Worm (Caenorhabditis elegans) whole organism, L4 larva: ENCODE results near the gene pat-9.

Experiments used
- Y105C5A.15 ChIP-seq: fragments of 200-800 bp; sonication (Bioruptor generic); IDR thresholded peaks from 2 replicates; pipeline ENCODE4 v1.3.6; 2022; ENCODE audit warnings: missing genetic modification characterization, missing compliant biosample characterization
- ZK337.2 ChIP-seq: fragments of 200-800 bp; sonication (Bioruptor generic); IDR thresholded peaks from 2 replicates; pipeline ENCODE4 v1.3.6; 2022; ENCODE audit warnings: missing genetic modification reagents, missing genetic modification characterization, missing compliant biosample characterization
- aha-1 ChIP-seq: fragments of 150-350 bp; peaks from one replicate; lab custom pipeline; 2014; ENCODE audit warnings: missing biosample characterization, missing genetic modification characterization
- arid-1 ChIP-seq: fragments of 200-800 bp; sonication (Bioruptor generic); conservative IDR thresholded peaks from 2 replicates; pipeline ENCODE4 v1.3.6; 2022; ENCODE audit warnings: missing genetic modification reagents, missing genetic modification characterization, missing compliant biosample characterization
- attf-4 ChIP-seq: sonication (generic microtip); optimal IDR thresholded peaks from 3 replicates; lab custom pipeline; 2017; ENCODE audit warnings: missing biosample characterization, missing genetic modification characterization
- ceh-44 ChIP-seq: fragments of 200-800 bp; sonication (Bioruptor generic); IDR thresholded peaks from 2 replicates; pipeline ENCODE4 v1.3.6; 2022; ENCODE audit warnings: missing genetic modification reagents, missing genetic modification characterization, missing compliant biosample characterization
- ces-1 ChIP-seq: fragments of 150-350 bp; sonication (generic microtip); optimal IDR thresholded peaks from 4 replicates; lab custom pipeline; 2014; ENCODE audit warnings: missing biosample characterization, missing genetic modification reagents, missing genetic modification characterization
- cey-2 ChIP-seq: sonication (generic microtip); optimal IDR thresholded peaks from 3 replicates; lab custom pipeline; 2017; ENCODE audit warnings: missing genetic modification characterization, mild to moderate bottlenecking, missing compliant biosample characterization, antibody characterized with exemption, borderline replicate concordance; ENCODE audit not compliant: insufficient read depth
- ctbp-1 ChIP-seq: fragments of 200-800 bp; sonication (Bioruptor generic); IDR thresholded peaks from 2 replicates; pipeline ENCODE4 v1.3.6; 2022; ENCODE audit warnings: missing genetic modification reagents, missing genetic modification characterization, missing compliant biosample characterization
- daf-19 ChIP-seq: fragments of 200-800 bp; sonication (Bioruptor generic); conservative IDR thresholded peaks from 2 replicates; pipeline ENCODE4 v1.3.6; 2022; ENCODE audit warnings: missing genetic modification characterization, missing compliant biosample characterization
- dmd-6 ChIP-seq: fragments of 200-800 bp; sonication (Bioruptor generic); IDR thresholded peaks from 2 replicates; pipeline ENCODE4 v1.3.6; 2022; ENCODE audit warnings: missing genetic modification reagents, missing genetic modification characterization, missing compliant biosample characterization
- dve-1 ChIP-seq: sonication (generic microtip); optimal IDR thresholded peaks from 2 replicates; lab custom pipeline; 2017; ENCODE audit warnings: antibody characterized with exemption, mild to moderate bottlenecking, missing genetic modification characterization, missing compliant biosample characterization; ENCODE audit not compliant: insufficient read depth
- fkh-10 ChIP-seq: fragments of 150-350 bp; optimal IDR thresholded peaks from 2 replicates; lab custom pipeline; 2014; ENCODE audit warnings: missing biosample characterization, missing genetic modification reagents, missing genetic modification characterization
- hlh-11 ChIP-seq: fragments of 200-800 bp; sonication (Bioruptor generic); optimal IDR thresholded peaks from 2 replicates; lab custom pipeline; 2018; ENCODE audit warnings: mild to moderate bottlenecking, missing genetic modification characterization, missing compliant biosample characterization
- hlh-30 ChIP-seq: sonication (generic microtip); optimal IDR thresholded peaks from 2 replicates; lab custom pipeline; 2017; ENCODE audit warnings: antibody characterized with exemption, mild to moderate bottlenecking, missing genetic modification characterization, missing compliant biosample characterization; ENCODE audit not compliant: insufficient read depth
- lim-7 ChIP-seq: fragments of 200-800 bp; sonication (Bioruptor generic); IDR thresholded peaks from 2 replicates; pipeline ENCODE4 v1.3.6; 2022; ENCODE audit warnings: missing genetic modification characterization, missing compliant biosample characterization
- lin-1 ChIP-seq: fragments of 200-800 bp; sonication (Bioruptor generic); IDR thresholded peaks from 2 replicates; pipeline ENCODE4 v1.3.6; 2022; ENCODE audit warnings: missing genetic modification reagents, missing genetic modification characterization, missing compliant biosample characterization
- lin-13 ChIP-seq: fragments of 150-350 bp; optimal IDR thresholded peaks from 2 replicates; lab custom pipeline; 2014; ENCODE audit warnings: missing biosample characterization, missing genetic modification reagents, missing genetic modification characterization
- lin-15B ChIP-seq: fragments of 150-350 bp; sonication (generic microtip); optimal IDR thresholded peaks from 3 replicates; lab custom pipeline; 2014; ENCODE audit warnings: missing biosample characterization, missing genetic modification characterization
- mdl-1 ChIP-seq, 2 experiments: fragments of 150-350 bp in 1 of 2; sonication (generic microtip) in 1 of 2; optimal IDR thresholded peaks; 2 replicates each; lab custom pipeline; 2014 to 2017; ENCODE audit warnings: missing biosample characterization in 2 of 2, missing genetic modification characterization in 2 of 2
- mxl-2 ChIP-seq: fragments of 200-800 bp; sonication (Bioruptor generic); conservative IDR thresholded peaks from 2 replicates; pipeline ENCODE4 v1.3.6; 2022; ENCODE audit warnings: missing genetic modification reagents, missing genetic modification characterization, missing compliant biosample characterization
- mxl-3 ChIP-seq: fragments of 200-800 bp; sonication (Bioruptor generic); optimal IDR thresholded peaks from 2 replicates; lab custom pipeline; 2018; ENCODE audit warnings: mild to moderate bottlenecking, missing genetic modification characterization, missing compliant biosample characterization
- nhr-237 ChIP-seq: sonication (generic microtip); optimal IDR thresholded peaks from 2 replicates; lab custom pipeline; 2017; ENCODE audit warnings: missing biosample characterization, missing genetic modification characterization
- nhr-25 ChIP-seq: sonication (generic microtip); optimal IDR thresholded peaks from 2 replicates; lab custom pipeline; 2017; ENCODE audit warnings: missing genetic modification characterization, mild to moderate bottlenecking, missing compliant biosample characterization, antibody characterized with exemption, moderate library complexity, borderline replicate concordance; ENCODE audit not compliant: insufficient read depth
- nhr-28 ChIP-seq: fragments of 150-350 bp; optimal IDR thresholded peaks from 2 replicates; lab custom pipeline; 2014; ENCODE audit warnings: missing biosample characterization, missing genetic modification characterization
- pqm-1 ChIP-seq: sonication (generic microtip); optimal IDR thresholded peaks from 2 replicates; lab custom pipeline; 2017; ENCODE audit warnings: missing biosample characterization, missing genetic modification characterization
- rbr-2 ChIP-seq: sonication (generic microtip); optimal IDR thresholded peaks from 2 replicates; lab custom pipeline; 2016; ENCODE audit warnings: missing genotype, missing genetic modification characterization, missing compliant biosample characterization
- set-16 ChIP-seq: fragments of 200-800 bp; sonication (Bioruptor generic); IDR thresholded peaks from 2 replicates; pipeline ENCODE4 v1.3.6; 2022; ENCODE audit warnings: missing genetic modification reagents, missing genetic modification characterization, missing compliant biosample characterization
- skn-1 ChIP-seq: fragments of 150-350 bp; optimal IDR thresholded peaks from 2 replicates; lab custom pipeline; 2014; ENCODE audit warnings: missing biosample characterization, missing genetic modification characterization
- unc-39 ChIP-seq: sonication (generic microtip); optimal IDR thresholded peaks from 2 replicates; lab custom pipeline; 2017; ENCODE audit warnings: missing biosample characterization, missing genetic modification characterization
- unc-62 ChIP-seq, 3 experiments: fragments of 150-350 bp in 1 of 3; sonication (generic microtip); optimal IDR thresholded peaks in 2 of 3; peaks in 1 of 3; 1 replicate in 1 of 3; 2 replicates in 2 of 3; lab custom pipeline; 2014 to 2017; ENCODE audit warnings: missing biosample characterization in 3 of 3, missing genetic modification characterization in 3 of 3, missing genetic modification reagents in 3 of 3, missing genotype in 1 of 3
- zag-1 ChIP-seq: fragments of 150-350 bp; optimal IDR thresholded peaks from 2 replicates; lab custom pipeline; 2014; ENCODE audit warnings: missing biosample characterization, missing genetic modification characterization

pat-9 gene

ce11 chrX:16536230-16536940 is at the start of gene pat-9:
Gene pat-9 (plus strand): TSS chrX:16536890.
- peak; percentile 80 for TF ChIP-seq set-16 (GFP tag; lab: Robert Waterston, UW)
- no peak for TF ChIP-seq unc-39
- TF ChIP-seq zag-1 (tag; lab: Kevin White, UChicago), result no peak
- TF ChIP-seq arid-1 (GFP tag; lab: Robert Waterston, UW), result no peak
- no peak for TF ChIP-seq daf-19 (GFP tag; lab: Robert Waterston, UW)
- TF ChIP-seq ceh-44 (GFP tag; lab: Robert Waterston, UW), result no peak
- TF ChIP-seq lin-15B (tag; lab: Kevin White, UChicago), result no peak
- no peak for TF ChIP-seq hlh-11

ce11 chrX:16487068-16487658 is 49.5 kb upstream of the pat-9 start, which contains the start of gene cah-3:
Gene cah-3 (plus strand): TSS chrX:16487481.
- TF ChIP-seq attf-4 (tag; lab: Kevin White, UChicago), result no peak
- peak in 1 of 2 experiments; percentile 26 for TF ChIP-seq mdl-1 (tag; optimal IDR thresholded peaks at IDR 0.05; lab: Kevin White, UChicago)
- TF ChIP-seq unc-62 (GFP tag; optimal IDR thresholded peaks at IDR 0.05 in 1 of 2; lab: Kevin White, UChicago), result peak in 1 of 2 experiments; percentile 45
- no peak for TF ChIP-seq unc-62 (tag; optimal IDR thresholded peaks at IDR 0.05; lab: Kevin White, UChicago)
- TF ChIP-seq hlh-30, result no peak
- peak; percentile 2 for TF ChIP-seq ces-1 (GFP tag; lab: Kevin White, UChicago)
- TF ChIP-seq aha-1, result peak; percentile 30
- peak; percentile 43 for TF ChIP-seq nhr-28 (tag; lab: Kevin White, UChicago)
- peak; percentile 48; the same call in 1 of the 2 replicates for TF ChIP-seq lin-1 (GFP tag; lab: Robert Waterston, UW)
- TF ChIP-seq skn-1 (tag; lab: Kevin White, UChicago), result no peak
- 0 out of 2 replicates have a peak, but pooled peaks have one; percentile 38 for TF ChIP-seq ctbp-1
- peak; percentile 76 for TF ChIP-seq pqm-1 (tag; lab: Kevin White, UChicago)
- peak; percentile 84 for TF ChIP-seq dmd-6 (GFP tag; lab: Robert Waterston, UW)
- TF ChIP-seq lin-13 (GFP tag; lab: Kevin White, UChicago), result no peak

ce11 chrX:16490753-16491152 is 45.9 kb upstream of the pat-9 start:
- TF ChIP-seq Y105C5A.15 (GFP tag; lab: Robert Waterston, UW), result no peak
- no peak for TF ChIP-seq lim-7 (GFP tag; lab: Robert Waterston, UW)
- no peak for TF ChIP-seq nhr-237 (tag; lab: Kevin White, UChicago)
- no peak for TF ChIP-seq nhr-25 (tag; lab: Kevin White, UChicago)
- peak in 1 of 2 experiments; percentile 90 for TF ChIP-seq unc-62 (GFP tag; optimal IDR thresholded peaks at IDR 0.05 in 1 of 2; lab: Kevin White, UChicago)
- TF ChIP-seq unc-62 (tag; optimal IDR thresholded peaks at IDR 0.05; lab: Kevin White, UChicago), result no peak
- TF ChIP-seq ZK337.2 (GFP tag; lab: Robert Waterston, UW), result no peak
- TF ChIP-seq rbr-2 (tag; lab: Kevin White, UChicago), result no peak
- no peak for TF ChIP-seq mxl-2
- TF ChIP-seq mxl-3, result no peak

- TF ChIP-seq dve-1, result no peak
- TF ChIP-seq unc-62 (GFP tag; optimal IDR thresholded peaks at IDR 0.05 in 1 of 2; lab: Kevin White, UChicago), result peak in 1 of 2 experiments; percentile 23
- TF ChIP-seq unc-62 (tag; optimal IDR thresholded peaks at IDR 0.05; lab: Kevin White, UChicago), result no peak
Observed at ce11 chrX:16494630-16495029, 42.1 kb upstream of the pat-9 start, which contains the start of gene K05G3.2. Gene K05G3.2 (plus strand): TSS chrX:16494930.

- TF ChIP-seq daf-19 (GFP tag; lab: Robert Waterston, UW), result no peak
- peak; percentile 12 for TF ChIP-seq aha-1
- TF ChIP-seq fkh-10, result no peak
- no peak for TF ChIP-seq cey-2 (tag; lab: Kevin White, UChicago)
Observed at ce11 chrX:16501032-16501431, 35.7 kb upstream of the pat-9 start, which contains the start of gene K05G3.1. Gene K05G3.1 (plus strand): TSS chrX:16501332.
